Fruit fly (Drosophila melanogaster): Measurements from ENCODE around the gene mira.

The mira gene

dm6 chr3R:19902926-19903739 is 31.8 kb downstream of the mira start, which contains the start of gene ClpX:
Gene ClpX (minus strand): TSS chr3R:19903689.
- TF ChIP-seq danr (GFP tag; IDR thresholded peaks at IDR 0.05) (no peak), CG7556 (GFP tag; optimal IDR thresholded peaks at IDR 0.05) (no peak), CG31365 (tag; optimal IDR thresholded peaks at IDR 0.05) (peak; percentile 7), gcm2 (GFP tag; optimal IDR thresholded peaks at IDR 0.05) (no peak), stwl (tag; optimal IDR thresholded peaks at IDR 0.05) (peak; percentile 68), pzg (GFP tag; optimal IDR thresholded peaks at IDR 0.05) (peak; percentile 75), sd (tag; optimal IDR thresholded peaks at IDR 0.05) (peak; percentile 24), odd (GFP tag; optimal IDR thresholded peaks at IDR 0.05) (no peak), Dek (tag; optimal IDR thresholded peaks at IDR 0.05) (peak; percentile 20), CG18619 (GFP tag; optimal IDR thresholded peaks at IDR 0.05) (no peak), CG17328 (GFP tag; IDR thresholded peaks at IDR 0.05) (no peak), CG12219 (GFP tag; optimal IDR thresholded peaks at IDR 0.05) (no peak), Chrac-16 (GFP tag; optimal IDR thresholded peaks at IDR 0.05) (no peak), en (GFP tag; optimal IDR thresholded peaks at IDR 0.05) (no peak), CG6791 (GFP tag; IDR thresholded peaks at IDR 0.05; ENCODE audit: partially characterized antibody) (peak; percentile 75), CG34422 (GFP tag; IDR thresholded peaks at IDR 0.05) (no peak), CG3163 (GFP tag; optimal IDR thresholded peaks at IDR 0.05) (no peak), Fer1 (GFP tag; optimal IDR thresholded peaks at IDR 0.05) (peak; percentile 27), cg (GFP tag; optimal IDR thresholded peaks at IDR 0.05) (peak; percentile 72), CG15514 (GFP tag; optimal IDR thresholded peaks at IDR 0.05) (peak; percentile 63), fd3F (GFP tag; optimal IDR thresholded peaks at IDR 0.05) (no peak), tna (GFP tag; IDR thresholded peaks at IDR 0.05; ENCODE audit: partially characterized antibody) (peak; percentile 59), CG4730 (GFP tag; IDR thresholded peaks at IDR 0.05) (no peak), cato (GFP tag; optimal IDR thresholded peaks at IDR 0.05; ENCODE audit: borderline replicate concordance) (no peak), Rfx (GFP tag; IDR thresholded peaks at IDR 0.05) (0 out of 2 replicates have a peak, but pooled peaks have one; percentile 14), Scr (GFP tag; IDR thresholded peaks at IDR 0.05; ENCODE audit: partially characterized antibody) (peak; percentile 69), CG10209 (GFP tag; optimal IDR thresholded peaks at IDR 0.05) (no peak), Eip74EF (GFP tag; optimal IDR thresholded peaks at IDR 0.05) (no peak), Opbp (GFP tag; IDR thresholded peaks at IDR 0.05; ENCODE audit: partially characterized antibody) (peak; percentile 69), CG14710 (tag; optimal IDR thresholded peaks at IDR 0.05) (peak; percentile 76), Sry-δ (GFP tag; optimal IDR thresholded peaks at IDR 0.05) (peak; percentile 63), vvl (GFP tag; IDR thresholded peaks at IDR 0.05) (0 out of 2 replicates have a peak, but pooled peaks have one; percentile 26), NC2α (GFP tag; optimal IDR thresholded peaks at IDR 0.05) (no peak), CG1647 (GFP tag; optimal IDR thresholded peaks at IDR 0.05) (no peak), CG4707 (GFP tag; optimal IDR thresholded peaks at IDR 0.05) (peak; percentile 100), YL-1 (GFP tag; optimal IDR thresholded peaks at IDR 0.05) (peak; percentile 65), Vsx1 (GFP tag; optimal IDR thresholded peaks at IDR 0.05) (no peak), CG10366 (GFP tag; IDR thresholded peaks at IDR 0.05) (no peak), dmrt11E (tag; optimal IDR thresholded peaks at IDR 0.05) (no peak), CG6254 (GFP tag; optimal IDR thresholded peaks at IDR 0.05) (no peak), CG4820 (GFP tag; optimal IDR thresholded peaks at IDR 0.05) (no peak), Doc3 (GFP tag; IDR thresholded peaks at IDR 0.05; ENCODE audit: partially characterized antibody) (peak; percentile 61; the same call in 2 of the 3 replicates), Hr51 (GFP tag; optimal IDR thresholded peaks at IDR 0.05) (peak in 1 of 2 experiments; percentile 27), HmgD (GFP tag; optimal IDR thresholded peaks at IDR 0.05) (no peak), nmo (GFP tag; optimal IDR thresholded peaks at IDR 0.05) (peak; percentile 26), vfl (GFP tag; optimal IDR thresholded peaks at IDR 0.05) (no peak), Dad (GFP tag; optimal IDR thresholded peaks at IDR 0.05) (peak; percentile 50)
